Worm (Caenorhabditis elegans): ENCODE data around the gene fbxa-131.
"Not testable (repeated sequence)": the region's sequence is repeated elsewhere in the genome, so short reads cannot be mapped to it uniquely, and the experiment has no call there.

fbxa-131 gene

ce11 chrV:19738117-19738516, at the start of gene fbxa-131:
TSS of gene fbxa-131 (plus strand) at chrV:19738417.
- TF ChIP-seq W03F9.2 (tag; optimal IDR thresholded peaks at IDR 0.05) = no peak

DNA sequence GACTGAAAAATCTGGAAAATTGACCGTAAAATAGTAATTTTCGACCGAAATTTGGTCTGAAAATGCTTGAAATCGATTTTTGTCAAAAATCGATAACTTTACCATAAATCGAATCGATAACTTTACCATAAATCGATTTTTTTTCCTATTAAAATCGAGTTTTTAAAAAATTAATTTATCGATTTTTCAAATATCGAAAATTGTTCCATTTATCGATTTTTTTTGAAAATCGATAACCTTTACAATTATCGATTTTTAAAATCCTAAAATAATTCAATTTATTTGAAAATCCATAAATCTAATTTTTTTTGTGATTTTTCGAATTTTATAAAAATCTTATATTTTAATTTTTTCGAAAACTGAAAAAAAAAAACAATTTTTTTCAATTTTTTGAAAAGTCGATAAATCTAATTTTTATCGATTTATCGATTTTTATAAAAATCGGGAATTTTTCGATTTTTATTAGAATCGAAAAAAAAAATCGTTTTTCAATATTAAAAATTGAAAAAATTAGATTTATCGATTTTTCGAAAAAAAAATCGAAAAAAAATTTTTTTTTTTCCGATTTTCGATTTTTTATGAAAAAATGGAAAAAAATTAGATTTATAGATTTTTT, 46.8 kb upstream of the fbxa-131 start:
- no peak for TF ChIP-seq him-1 (tag; optimal IDR thresholded peaks at IDR 0.05)
- no peak for TF ChIP-seq W03F9.2 (tag; optimal IDR thresholded peaks at IDR 0.05)
- TF ChIP-seq dao-5 (tag; optimal IDR thresholded peaks at IDR 0.05) = no peak

ce11 chrV:19691954-19692353, 46.3 kb upstream of the fbxa-131 start:
- TF ChIP-seq W03F9.2 (tag; optimal IDR thresholded peaks at IDR 0.05) (no peak), him-1 (tag; optimal IDR thresholded peaks at IDR 0.05) (no peak), dao-5 (tag; optimal IDR thresholded peaks at IDR 0.05) (no peak)

- TF ChIP-seq dao-5 (tag; optimal IDR thresholded peaks at IDR 0.05) = no peak
- TF ChIP-seq him-1 (tag; optimal IDR thresholded peaks at IDR 0.05) = no peak
- no peak for TF ChIP-seq W03F9.2 (tag; optimal IDR thresholded peaks at IDR 0.05)
These were observed 40.7 kb upstream of the fbxa-131 start, which contains the start of the genes Y43F8C.13 and ani-3 for ce11 chrV:19697348-19698172. TSS of gene Y43F8C.13 (minus strand) at chrV:19697398. TSS of gene ani-3 (plus strand) at chrV:19697732.

ce11 chrV:19708849-19709248, 29.4 kb upstream of the fbxa-131 start, which contains the start of gene srv-3:
TSS of gene srv-3 (minus strand) at chrV:19708949.
- TF ChIP-seq W03F9.2 (tag; optimal IDR thresholded peaks at IDR 0.05) (no peak), him-1 (tag; optimal IDR thresholded peaks at IDR 0.05) (no peak), dao-5 (tag; optimal IDR thresholded peaks at IDR 0.05) (no peak)

DNA sequence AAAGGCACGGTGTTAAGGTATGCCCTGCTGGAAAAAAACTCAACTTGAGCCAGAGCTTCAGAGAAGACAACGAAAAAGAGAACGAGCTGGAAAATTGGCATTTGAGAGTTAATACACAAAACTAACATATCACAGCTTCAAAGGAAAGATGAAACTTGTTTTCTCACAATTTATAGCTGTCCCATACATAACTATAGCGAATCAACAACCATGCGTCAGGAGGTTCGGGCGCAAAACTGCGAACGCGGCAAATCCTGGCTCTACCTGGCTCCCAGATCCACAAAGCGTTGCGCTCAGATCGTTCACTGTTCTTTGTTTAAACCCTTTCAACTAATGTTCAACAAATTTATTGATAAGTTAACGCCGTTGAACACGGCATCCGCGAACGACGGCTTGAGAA, 27.7 kb upstream of the fbxa-131 start, which contains the start of gene Y43F8C.15:
Gene Y43F8C.15, minus strand, starts transcription at position 101 of the 400 bp plus-strand sequence.
- not testable (repeated sequence) for TF ChIP-seq him-1, dao-5, W03F9.2 (tag; optimal IDR thresholded peaks at IDR 0.05)

ce11 chrV:19711646-19712045, 26.6 kb upstream of the fbxa-131 start, which contains the start of gene Y43F8C.23:
TSS of gene Y43F8C.23 (minus strand) at chrV:19711746.
- not testable (repeated sequence) for TF ChIP-seq W03F9.2, him-1, dao-5 (tag; optimal IDR thresholded peaks at IDR 0.05)

- TF ChIP-seq dao-5 (tag; optimal IDR thresholded peaks at IDR 0.05) (no peak), W03F9.2 (tag; optimal IDR thresholded peaks at IDR 0.05) (no peak), him-1 (tag; optimal IDR thresholded peaks at IDR 0.05) (no peak)
These were observed 22.8 kb upstream of the fbxa-131 start, which contains the start of gene Y43F8C.16 for ce11 chrV:19715419-19715818. TSS of gene Y43F8C.16 (minus strand) at chrV:19715519.

ce11 chrV:19715847-19716246, 22.4 kb upstream of the fbxa-131 start, which contains the start of gene Y43F8C.17:
TSS of gene Y43F8C.17 (plus strand) at chrV:19716147.
- TF ChIP-seq him-1 (tag; optimal IDR thresholded peaks at IDR 0.05) = no peak
- no peak for TF ChIP-seq dao-5 (tag; optimal IDR thresholded peaks at IDR 0.05)
- TF ChIP-seq W03F9.2 (tag; optimal IDR thresholded peaks at IDR 0.05) = no peak

DNA sequence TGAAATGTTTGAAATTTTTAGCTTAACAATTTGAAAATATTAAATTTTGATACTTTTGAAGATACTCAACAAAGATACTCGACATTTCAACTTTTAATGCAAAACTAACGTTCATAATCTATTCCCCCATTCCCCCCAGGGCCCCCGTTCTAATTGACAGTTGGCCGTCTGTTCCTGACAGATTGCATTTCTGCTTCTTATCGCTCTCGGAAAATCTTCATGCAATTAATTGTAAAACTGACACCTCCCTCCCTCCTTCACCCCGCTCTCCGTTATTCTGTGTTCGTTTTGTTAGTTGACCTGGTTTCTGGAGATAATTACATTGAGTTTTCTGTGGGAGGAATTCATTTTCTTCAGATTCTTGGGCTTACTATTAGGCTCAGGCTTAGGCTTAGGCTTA, 20.3 kb upstream of the fbxa-131 start:
- no peak for TF ChIP-seq dao-5 (tag; optimal IDR thresholded peaks at IDR 0.05)
- no peak for TF ChIP-seq him-1 (tag; optimal IDR thresholded peaks at IDR 0.05)
- TF ChIP-seq W03F9.2 (tag; optimal IDR thresholded peaks at IDR 0.05) = no peak

ce11 chrV:19718660-19719059, 19.6 kb upstream of the fbxa-131 start:
- TF ChIP-seq W03F9.2 (tag; optimal IDR thresholded peaks at IDR 0.05) = no peak
- TF ChIP-seq dao-5 (tag; optimal IDR thresholded peaks at IDR 0.05) = no peak
- no peak for TF ChIP-seq him-1 (tag; optimal IDR thresholded peaks at IDR 0.05)

- no peak for TF ChIP-seq dao-5 (tag; optimal IDR thresholded peaks at IDR 0.05)
- no peak for TF ChIP-seq W03F9.2 (tag; optimal IDR thresholded peaks at IDR 0.05)
- no peak for TF ChIP-seq him-1 (tag; optimal IDR thresholded peaks at IDR 0.05)
These were observed 19.0 kb upstream of the fbxa-131 start, which contains the start of gene Y116F11A.6 for ce11 chrV:19719253-19719652. TSS of gene Y116F11A.6 (plus strand) at chrV:19719553.

DNA sequence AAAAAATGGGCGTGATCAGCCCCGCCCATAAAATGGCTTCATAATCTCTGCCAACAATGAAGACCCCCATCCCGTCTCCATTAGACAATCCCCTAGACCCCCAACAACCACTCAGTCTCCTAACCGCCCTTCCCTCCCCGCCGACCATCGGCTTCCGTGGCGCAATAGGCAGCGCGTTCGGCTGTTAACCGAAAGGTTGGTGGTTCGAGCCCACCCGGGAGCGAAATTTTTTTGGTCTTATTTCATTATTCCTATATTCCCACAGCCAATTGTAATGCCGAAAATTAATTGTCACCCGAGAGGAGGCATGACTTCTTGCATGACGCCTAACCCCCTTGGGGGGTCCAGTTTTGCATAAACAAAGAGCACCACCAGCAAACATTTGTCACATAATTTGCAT, 15.3 kb upstream of the fbxa-131 start:
- no peak for TF ChIP-seq W03F9.2 (tag; optimal IDR thresholded peaks at IDR 0.05)
- TF ChIP-seq him-1 (tag; optimal IDR thresholded peaks at IDR 0.05) = no peak
- no peak for TF ChIP-seq dao-5 (tag; optimal IDR thresholded peaks at IDR 0.05)

DNA sequence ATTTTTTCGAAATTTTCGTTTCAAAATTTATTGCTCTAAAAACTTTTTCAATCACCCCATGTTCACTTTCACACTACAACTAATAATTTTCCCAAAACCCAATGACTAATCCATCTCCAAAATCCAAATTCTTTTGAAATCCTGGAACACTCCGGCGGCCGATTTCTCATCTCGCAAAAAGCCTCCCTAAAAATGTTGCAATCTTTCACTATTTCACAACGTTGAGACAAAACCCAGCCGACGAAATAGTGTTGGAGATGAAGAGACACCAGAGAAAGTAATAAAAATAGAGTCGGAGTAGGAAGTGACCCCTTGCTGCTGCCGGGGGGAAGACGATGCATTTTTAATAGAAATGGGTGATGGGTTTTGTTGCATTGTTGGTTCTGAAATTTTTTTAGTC, 13.6 kb upstream of the fbxa-131 start:
- TF ChIP-seq dao-5 (tag; optimal IDR thresholded peaks at IDR 0.05) = no peak
- no peak for TF ChIP-seq him-1 (tag; optimal IDR thresholded peaks at IDR 0.05)
- TF ChIP-seq W03F9.2 (tag; optimal IDR thresholded peaks at IDR 0.05) = no peak

Measured in whole organism, L4/young adult.